Worm (Caenorhabditis elegans): ENCODE results near the gene Y26G10.6.
A peak's percentile ranks its signal among the peaks of the same experiment; 100 is the strongest.

Y26G10.6 gene

ce11 chrV:17739801-17740200 lies 40.0 kb downstream of the Y26G10.6 start, which contains the start of gene cutl-4:
Gene cutl-4 (minus strand): TSS chrV:17739901.
- TF ChIP-seq tbx-2 (tag; optimal IDR thresholded peaks at IDR 0.05), result no peak
- no peak for TF ChIP-seq unc-62 (GFP tag; optimal IDR thresholded peaks at IDR 0.05)
- no peak for TF ChIP-seq ZK546.5 (tag; optimal IDR thresholded peaks at IDR 0.05)
- no peak for TF ChIP-seq unc-39 (tag; optimal IDR thresholded peaks at IDR 0.05)
- no peak for TF ChIP-seq nhr-23 (tag; optimal IDR thresholded peaks at IDR 0.05)

- TF ChIP-seq skn-1 (tag; optimal IDR thresholded peaks at IDR 0.05), result no peak
- TF ChIP-seq lin-39 (tag; optimal IDR thresholded peaks at IDR 0.05), result no peak
- TF ChIP-seq tbx-2 (tag; optimal IDR thresholded peaks at IDR 0.05), result no peak
- no peak for TF ChIP-seq fos-1 (tag; optimal IDR thresholded peaks at IDR 0.05)
- no peak for TF ChIP-seq egl-5 (tag; optimal IDR thresholded peaks at IDR 0.05)
- no peak for TF ChIP-seq unc-62 (GFP tag; optimal IDR thresholded peaks at IDR 0.05)
- TF ChIP-seq mdl-1 (tag; optimal IDR thresholded peaks at IDR 0.05), result no peak
- no peak for TF ChIP-seq ztf-11 (tag; optimal IDR thresholded peaks at IDR 0.05)
- no peak for TF ChIP-seq nhr-76 (tag; optimal IDR thresholded peaks at IDR 0.05)
- no peak for TF ChIP-seq nhr-23 (tag; optimal IDR thresholded peaks at IDR 0.05)
Observed at ce11 chrV:17743802-17744201, 44.0 kb downstream of the Y26G10.6 start.

ce11 chrV:17746959-17747358 lies 47.2 kb downstream of the Y26G10.6 start, which contains the start of gene twk-36:
Gene twk-36 (minus strand): TSS chrV:17747059.
- no peak for TF ChIP-seq ama-1 (optimal IDR thresholded peaks at IDR 0.05)
- TF ChIP-seq lin-39 (tag; optimal IDR thresholded peaks at IDR 0.05), result no peak
- no peak for TF ChIP-seq pha-4 (tag; optimal IDR thresholded peaks at IDR 0.05)
- TF ChIP-seq nhr-12 (tag; optimal IDR thresholded peaks at IDR 0.05), result no peak
- no peak for TF ChIP-seq elt-1 (tag; optimal IDR thresholded peaks at IDR 0.05)
- no peak for TF ChIP-seq nhr-76 (tag; optimal IDR thresholded peaks at IDR 0.05)
- no peak for TF ChIP-seq nhr-25 (tag; optimal IDR thresholded peaks at IDR 0.05)
- TF ChIP-seq mdl-1 (tag; optimal IDR thresholded peaks at IDR 0.05), result no peak
- TF ChIP-seq unc-62 (GFP tag; optimal IDR thresholded peaks at IDR 0.05), result no peak
- TF ChIP-seq lsy-12 (tag; optimal IDR thresholded peaks at IDR 0.05), result no peak
- no peak for TF ChIP-seq egl-27 (tag; optimal IDR thresholded peaks at IDR 0.05)
- no peak for TF ChIP-seq eor-1 (tag; optimal IDR thresholded peaks at IDR 0.05)
- TF ChIP-seq ztf-11 (tag; optimal IDR thresholded peaks at IDR 0.05), result no peak
- TF ChIP-seq mml-1 (tag; optimal IDR thresholded peaks at IDR 0.05), result no peak
- TF ChIP-seq ceh-9 (tag; optimal IDR thresholded peaks at IDR 0.05), result no peak
- TF ChIP-seq elt-2 (tag; optimal IDR thresholded peaks at IDR 0.05), result no peak
- TF ChIP-seq nhr-43 (tag; optimal IDR thresholded peaks at IDR 0.05; ENCODE audit: poor library complexity, severe bottlenecking), result no peak
- TF ChIP-seq ceh-82 (tag; optimal IDR thresholded peaks at IDR 0.05), result no peak
- no peak for TF ChIP-seq jun-1 (tag; optimal IDR thresholded peaks at IDR 0.05)

ce11 chrV:17749181-17749580 lies 49.4 kb downstream of the Y26G10.6 start, which contains the start of gene R12G8.1:
Gene R12G8.1 (minus strand): TSS chrV:17749243.
- TF ChIP-seq elt-2 (tag; optimal IDR thresholded peaks at IDR 0.05), result no peak
- TF ChIP-seq fkh-10 (GFP tag; optimal IDR thresholded peaks at IDR 0.05), result peak; percentile 79

Measured in whole organism, L3 larva.